Fruit fly (Drosophila melanogaster) Kc167 (cell line): ENCODE measurements around the gene unc-119.

ENCODE experiments used
- Myc ChIP-seq: fragments of >200 bp; optimal IDR thresholded peaks from 2 replicates; lab custom pipeline; 2017; ENCODE audit warnings: missing external identifiers
- Sin3A ChIP-seq: fragments of >200 bp; optimal IDR thresholded peaks from 2 replicates; lab custom pipeline; 2018; ENCODE audit warnings: missing external identifiers
- h ChIP-seq: fragments of >200 bp; optimal IDR thresholded peaks from 3 replicates; lab custom pipeline; 2018; ENCODE audit warnings: missing external identifiers
- insv ChIP-seq: fragments of >200 bp; optimal IDR thresholded peaks from 3 replicates; lab custom pipeline; 2018; ENCODE audit warnings: missing external identifiers
- psq ChIP-seq: fragments of >200 bp; optimal IDR thresholded peaks from 2 replicates; lab custom pipeline; 2017; ENCODE audit warnings: missing external identifiers
- ttk ChIP-seq: sonication (Bioruptor generic); optimal IDR thresholded peaks from 2 replicates; lab custom pipeline; 2017; ENCODE audit warnings: missing external identifiers

DNA sequence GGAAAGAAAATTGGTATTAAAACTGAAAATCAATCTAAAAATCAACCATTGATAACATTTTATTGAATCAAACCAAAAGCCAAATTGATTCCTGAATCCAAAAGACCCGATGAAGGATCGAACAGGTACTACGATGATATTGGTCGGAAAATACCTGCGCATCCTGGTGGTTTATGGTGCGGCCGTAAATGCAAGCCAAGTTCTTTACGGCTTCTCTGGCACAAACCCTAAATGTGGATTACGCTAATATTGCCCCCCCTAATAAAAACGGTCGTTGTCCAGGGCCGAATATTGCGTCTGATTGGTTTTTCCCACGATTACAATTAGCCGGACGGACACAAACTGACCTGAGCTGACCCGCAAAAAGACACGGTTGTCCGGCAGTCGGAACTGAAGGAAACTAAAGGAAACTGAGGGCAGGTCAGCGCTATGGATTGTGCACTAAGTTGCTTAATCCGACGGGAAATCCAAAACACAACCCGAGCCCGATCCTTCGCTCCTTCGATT, 5.7 kb upstream of the unc-119 start:
- TF ChIP-seq h (lab: Kevin White, UChicago) (no peak), psq (lab: Kevin White, UChicago) (no peak), insv (lab: Kevin White, UChicago) (no peak), Sin3A (lab: Kevin White, UChicago) (no peak), ttk (no peak), Myc (no peak)
